Fruit fly (Drosophila melanogaster): ENCODE results near the gene Sap47.

The Sap47 gene

dm6 chr3R:16005943-16006342, 71.0 kb downstream of the Sap47 start (continued):
- TF ChIP-seq CG9817 (tag; optimal IDR thresholded peaks at IDR 0.05) (peak; percentile 33), ac (GFP tag; optimal IDR thresholded peaks at IDR 0.05) (peak; percentile 8), D19A (tag; optimal IDR thresholded peaks at IDR 0.05) (peak; percentile 8), CG4328 (GFP tag; optimal IDR thresholded peaks at IDR 0.05) (peak; percentile 62), esg (GFP tag; conservative IDR thresholded peaks at IDR 0.05) (no peak), ATbp (GFP tag; optimal IDR thresholded peaks at IDR 0.05) (peak; percentile 84), CG31365 (tag; optimal IDR thresholded peaks at IDR 0.05) (peak; percentile 47), CG3281 (GFP tag; optimal IDR thresholded peaks at IDR 0.05) (peak; percentile 55), CG2116 (GFP tag; optimal IDR thresholded peaks at IDR 0.05) (no peak), insv (GFP tag; optimal IDR thresholded peaks at IDR 0.05) (peak in 1 of 2 experiments; percentile 10), CG10274 (GFP tag; optimal IDR thresholded peaks at IDR 0.05) (no peak), phol (tag; optimal IDR thresholded peaks at IDR 0.05) (no peak), CG4707 (GFP tag; optimal IDR thresholded peaks at IDR 0.05) (peak; percentile 47), B-H1 (GFP tag; IDR thresholded peaks at IDR 0.05) (no peak), knrl (GFP tag; IDR thresholded peaks at IDR 0.05; ENCODE audit: partially characterized antibody) (no peak), Meics (GFP tag; optimal IDR thresholded peaks at IDR 0.05) (peak; percentile 40), HHEX (GFP tag; optimal IDR thresholded peaks at IDR 0.05) (peak; percentile 56), Asciz (GFP tag; optimal IDR thresholded peaks at IDR 0.05) (peak; percentile 81), Abd-B (GFP tag; optimal IDR thresholded peaks at IDR 0.05) (no peak), eve (GFP tag; optimal IDR thresholded peaks at IDR 0.05) (no peak), CG7839 (tag; optimal IDR thresholded peaks at IDR 0.05) (peak; percentile 52), Trl (optimal IDR thresholded peaks at IDR 0.05) (no peak), Trl (GFP tag; optimal IDR thresholded peaks at IDR 0.05) (peak; percentile 20), Gsc (GFP tag; IDR thresholded peaks at IDR 0.05) (no peak), CG17359 (tag; optimal IDR thresholded peaks at IDR 0.05) (peak; percentile 74), CG33213 (GFP tag; optimal IDR thresholded peaks at IDR 0.05) (peak; percentile 29), CG12219 (GFP tag; optimal IDR thresholded peaks at IDR 0.05) (peak; percentile 36), CG2678 (tag; optimal IDR thresholded peaks at IDR 0.05) (peak; percentile 74), Ets65A (GFP tag) (no peak), Sry-β (GFP tag; optimal IDR thresholded peaks at IDR 0.05) (peak; percentile 40), pfk (GFP tag; optimal IDR thresholded peaks at IDR 0.05) (peak; percentile 22), Fer3 (tag; optimal IDR thresholded peaks at IDR 0.05) (peak; percentile 51), CG4424 (GFP tag; optimal IDR thresholded peaks at IDR 0.05) (peak; percentile 36), CG12155 (GFP tag; optimal IDR thresholded peaks at IDR 0.05) (no peak), slou (GFP tag; optimal IDR thresholded peaks at IDR 0.05) (peak; percentile 29), org-1 (GFP tag; optimal IDR thresholded peaks at IDR 0.05) (peak; percentile 42), CG13296 (GFP tag; optimal IDR thresholded peaks at IDR 0.05) (peak; percentile 69), CG17612 (GFP tag; IDR thresholded peaks at IDR 0.05) (no peak), gem (tag; optimal IDR thresholded peaks at IDR 0.05) (peak; percentile 60), sqz (GFP tag; optimal IDR thresholded peaks at IDR 0.05) (peak; percentile 53), CG12071 (GFP tag; optimal IDR thresholded peaks at IDR 0.05) (peak; percentile 68), HmgZ (tag; optimal IDR thresholded peaks at IDR 0.05) (no peak), tap (tag; optimal IDR thresholded peaks at IDR 0.05) (peak; percentile 53), Awh (GFP tag; IDR thresholded peaks at IDR 0.05) (peak; percentile 63; the same call in 1 of the 2 replicates), Ada2b (GFP tag; IDR thresholded peaks at IDR 0.05) (no peak), CG18619 (GFP tag; optimal IDR thresholded peaks at IDR 0.05) (peak; percentile 49), Vsx1 (GFP tag; optimal IDR thresholded peaks at IDR 0.05) (peak; percentile 53), Blimp-1 (GFP tag; optimal IDR thresholded peaks at IDR 0.05) (peak; percentile 65), CG6813 (GFP tag; optimal IDR thresholded peaks at IDR 0.05) (peak; percentile 70), bsh (GFP tag; optimal IDR thresholded peaks at IDR 0.05) (peak in 1 of 2 experiments; percentile 68)

All from whole organism, embryonic.